Worm (Caenorhabditis elegans) whole organism, young adult: Measurements from ENCODE around the gene C55A6.6.

Source experiments
- B0261.1 ChIP-seq: sonication (generic microtip); optimal IDR thresholded peaks from 2 replicates; lab custom pipeline; 2016; ENCODE audit warnings: mild to moderate bottlenecking, missing genetic modification characterization, moderate library complexity, missing compliant biosample characterization
- B0336.3 ChIP-seq: fragments of 200-800 bp; sonication (Bioruptor generic); IDR thresholded peaks from 2 replicates; pipeline ENCODE4 v1.3.6; 2022; ENCODE audit warnings: missing genetic modification characterization, missing compliant biosample characterization
- F37B4.10 ChIP-seq: fragments of 200-800 bp; sonication (Bioruptor generic); IDR thresholded peaks from 2 replicates; pipeline ENCODE4 v1.3.6; 2022; ENCODE audit warnings: missing genetic modification characterization, missing compliant biosample characterization
- F39B2.1 ChIP-seq: fragments of 200-800 bp; sonication (Bioruptor generic); IDR thresholded peaks from 2 replicates; pipeline ENCODE4 v1.3.6; 2022; ENCODE audit warnings: missing genetic modification reagents, missing genetic modification characterization, missing compliant biosample characterization
- ama-1 ChIP-seq, 3 experiments: fragments of 150-350 bp in 1 of 3; sonication (generic microtip) in 2 of 3; optimal IDR thresholded peaks; 2 replicates each; lab custom pipeline; 2014 to 2018; ENCODE audit warnings: missing biosample characterization in 2 of 3, missing genetic modification characterization in 2 of 3, missing genetic modification reagents in 2 of 3
- ceh-100 ChIP-seq: fragments of 200-800 bp; sonication (Bioruptor generic); IDR thresholded peaks from 2 replicates; pipeline ENCODE4 v1.3.6; 2022; ENCODE audit warnings: missing genetic modification reagents, missing genetic modification characterization, missing compliant biosample characterization
- chd-7 ChIP-seq: sonication (generic microtip); optimal IDR thresholded peaks from 2 replicates; lab custom pipeline; 2016; ENCODE audit warnings: mild to moderate bottlenecking, missing genetic modification characterization, moderate library complexity, missing compliant biosample characterization
- dpl-1 ChIP-seq: fragments of 150-350 bp; optimal IDR thresholded peaks from 2 replicates; lab custom pipeline; 2014; ENCODE audit warnings: missing biosample characterization, missing genetic modification reagents, missing genetic modification characterization
- him-1 ChIP-seq: sonication (generic microtip); optimal IDR thresholded peaks from 2 replicates; lab custom pipeline; 2016; ENCODE audit warnings: missing genotype, missing genetic modification reagents, missing genetic modification characterization, missing compliant biosample characterization
- lin-54 ChIP-seq: fragments of 200-800 bp; sonication (Bioruptor generic); optimal IDR thresholded peaks from 2 replicates; lab custom pipeline; 2018; ENCODE audit warnings: mild to moderate bottlenecking, missing genetic modification characterization, missing compliant biosample characterization
- pha-4 ChIP-seq: fragments of 150-350 bp; sonication (generic microtip); optimal IDR thresholded peaks from 2 replicates; lab custom pipeline; 2014; ENCODE audit warnings: missing biosample characterization, missing genetic modification reagents, missing genetic modification characterization
- snpc-3.4 ChIP-seq: sonication (generic microtip); optimal IDR thresholded peaks from 2 replicates; lab custom pipeline; 2017; ENCODE audit warnings: missing genetic modification characterization, mild to moderate bottlenecking, missing compliant biosample characterization, antibody characterized with exemption, moderate library complexity, missing genotype, missing genetic modification reagents
- ztf-22 ChIP-seq: fragments of 200-800 bp; sonication (Bioruptor generic); optimal IDR thresholded peaks from 2 replicates; lab custom pipeline; 2018; ENCODE audit warnings: mild to moderate bottlenecking, missing genetic modification characterization, moderate library complexity, missing compliant biosample characterization

DNA sequence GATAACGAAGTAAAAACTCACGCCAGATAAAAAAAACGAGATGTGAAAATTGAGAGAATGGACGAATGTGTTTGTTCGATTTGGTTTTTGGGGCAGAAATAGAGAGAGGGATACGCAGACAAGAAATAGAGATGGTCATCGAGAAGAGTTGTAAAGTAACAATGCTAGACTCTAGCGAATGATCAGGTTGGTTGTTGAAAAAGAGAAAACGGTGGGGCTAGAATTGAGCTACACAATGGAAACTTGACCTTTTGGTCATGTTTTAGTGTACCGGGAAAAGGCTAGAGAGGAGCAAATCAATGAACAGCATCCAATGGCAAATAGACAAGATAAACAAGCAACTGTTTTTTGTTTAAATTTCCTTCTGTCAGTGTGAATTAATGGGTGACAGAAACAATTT, 24.2 kb downstream of the C55A6.6 start, which contains the start of gene dhs-19:
- TF ChIP-seq pha-4 (tag; lab: Kevin White, UChicago) (no peak), F37B4.10 (no peak), ceh-100 (GFP tag; lab: Robert Waterston, UW) (no peak), ztf-22 (GFP tag; lab: Kevin White, UChicago) (no peak), chd-7 (tag; lab: Kevin White, UChicago) (no peak), snpc-3.4 (tag; lab: Kevin White, UChicago) (no peak), B0261.1 (tag; lab: Kevin White, UChicago) (no peak), ama-1 (optimal IDR thresholded peaks at IDR 0.05; lab: Kevin White, UChicago) (no peak), ama-1 (GFP tag; optimal IDR thresholded peaks at IDR 0.05; lab: Kevin White, UChicago) (no peak), him-1 (tag; lab: Kevin White, UChicago) (no peak), B0336.3 (no peak), dpl-1 (GFP tag; lab: Kevin White, UChicago) (no peak), lin-54 (no peak), F39B2.1 (no peak)
